Worm (Caenorhabditis elegans) whole organism, L2 larva: ENCODE results near the gene str-67.

Experiments
- ceh-82 ChIP-seq: fragments of 150-350 bp; optimal IDR thresholded peaks from 2 replicates; lab custom pipeline; 2014; ENCODE audit warnings: missing biosample characterization, missing genetic modification characterization
- mab-5 ChIP-seq: fragments of 150-350 bp; optimal IDR thresholded peaks from 2 replicates; lab custom pipeline; 2014; ENCODE audit warnings: missing biosample characterization, missing genetic modification characterization
- nhr-11 ChIP-seq: fragments of 150-350 bp; optimal IDR thresholded peaks from 2 replicates; lab custom pipeline; 2014; ENCODE audit warnings: missing biosample characterization, missing genetic modification characterization
- nhr-237 ChIP-seq: fragments of 150-350 bp; optimal IDR thresholded peaks from 2 replicates; lab custom pipeline; 2014; ENCODE audit warnings: missing biosample characterization, missing genetic modification characterization
- snpc-4 ChIP-seq: fragments of 150-350 bp; optimal IDR thresholded peaks from 2 replicates; lab custom pipeline; 2014; ENCODE audit warnings: missing biosample characterization, missing genetic modification characterization
- unc-39 ChIP-seq: fragments of 150-350 bp; optimal IDR thresholded peaks from 2 replicates; lab custom pipeline; 2014; ENCODE audit warnings: missing biosample characterization, missing genetic modification characterization

- TF ChIP-seq nhr-237 (tag; lab: Kevin White, UChicago) (no peak), snpc-4 (no peak), nhr-11 (tag; lab: Kevin White, UChicago) (no peak), mab-5 (tag; lab: Kevin White, UChicago) (no peak), unc-39 (tag; lab: Kevin White, UChicago) (no peak), ceh-82 (no peak)
These were observed 12.7 kb downstream of the str-67 start for ce11 chrV:1051651-1052050.
